Fruit fly (Drosophila melanogaster): ENCODE results near the gene CG8372.

CG8372 gene

DNA sequence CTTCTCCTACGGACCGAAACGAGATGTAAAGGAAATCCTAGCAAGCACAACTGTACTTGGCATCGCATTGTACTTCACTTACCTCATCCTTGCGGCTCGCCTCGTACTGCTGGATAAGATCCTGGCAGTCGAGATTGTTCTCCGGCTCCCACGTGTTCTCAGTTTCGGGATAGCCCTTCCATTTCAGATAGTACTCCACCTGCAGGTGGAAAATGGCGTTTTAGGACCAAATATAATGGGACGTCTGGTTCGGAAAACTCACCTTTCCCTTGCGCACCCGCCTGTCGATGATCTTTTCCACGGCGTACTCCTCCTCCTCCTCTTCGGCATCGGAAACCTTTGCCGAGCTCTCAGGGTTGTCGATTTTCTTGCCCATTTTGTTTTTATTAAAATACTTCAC, 2.2 kb downstream of the CG8372 start:
- TF ChIP-seq CG12768 (GFP tag; optimal IDR thresholded peaks at IDR 0.05) = no peak
- no peak for TF ChIP-seq bab1 (GFP tag; optimal IDR thresholded peaks at IDR 0.05)
- TF ChIP-seq CG1620 (GFP tag; optimal IDR thresholded peaks at IDR 0.05) = no peak
- no peak for TF ChIP-seq CG14711 (tag; optimal IDR thresholded peaks at IDR 0.05)
- no peak for TF ChIP-seq CG11617 (GFP tag; optimal IDR thresholded peaks at IDR 0.05)
- no peak for TF ChIP-seq kay (GFP tag; ENCODE audit: borderline replicate concordance)
- no peak for TF ChIP-seq CG33017 (tag; optimal IDR thresholded peaks at IDR 0.05)
- TF ChIP-seq Crg-1 (GFP tag; optimal IDR thresholded peaks at IDR 0.05) = no peak
- TF ChIP-seq CG7101 (tag; optimal IDR thresholded peaks at IDR 0.05) = no peak
- no peak for TF ChIP-seq CG5204 (GFP tag; optimal IDR thresholded peaks at IDR 0.05)
- TF ChIP-seq cnc (optimal IDR thresholded peaks at IDR 0.05) = no peak
- no peak for TF ChIP-seq Mnt (GFP tag; optimal IDR thresholded peaks at IDR 0.05)
- no peak for TF ChIP-seq toe (GFP tag; optimal IDR thresholded peaks at IDR 0.05)
- TF ChIP-seq ovo (GFP tag; optimal IDR thresholded peaks at IDR 0.05) = no peak
- no peak for TF ChIP-seq cic (GFP tag; optimal IDR thresholded peaks at IDR 0.05)

DNA sequence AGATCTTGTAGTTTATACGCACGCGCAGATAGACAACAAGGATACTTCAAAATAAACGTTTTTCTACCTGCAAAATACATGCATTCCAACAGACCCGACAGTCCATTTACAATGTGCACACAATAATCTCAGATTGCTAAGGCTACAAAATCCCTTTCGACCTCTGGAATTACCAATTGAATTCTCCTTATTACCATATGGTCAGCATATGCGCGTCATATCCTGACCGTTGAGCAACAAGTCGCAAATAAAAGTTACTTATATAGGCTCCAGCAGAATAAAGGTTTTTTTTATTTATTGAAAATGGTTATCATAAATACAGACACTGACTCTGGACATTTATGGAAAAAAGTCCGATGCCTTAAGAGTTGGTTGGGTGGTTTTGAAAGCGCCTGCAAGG, 3.3 kb downstream of the CG8372 start:
- TF ChIP-seq CG7045 (GFP tag; optimal IDR thresholded peaks at IDR 0.05) (no peak), kay (GFP tag; ENCODE audit: borderline replicate concordance) (peak; percentile 88)

DNA sequence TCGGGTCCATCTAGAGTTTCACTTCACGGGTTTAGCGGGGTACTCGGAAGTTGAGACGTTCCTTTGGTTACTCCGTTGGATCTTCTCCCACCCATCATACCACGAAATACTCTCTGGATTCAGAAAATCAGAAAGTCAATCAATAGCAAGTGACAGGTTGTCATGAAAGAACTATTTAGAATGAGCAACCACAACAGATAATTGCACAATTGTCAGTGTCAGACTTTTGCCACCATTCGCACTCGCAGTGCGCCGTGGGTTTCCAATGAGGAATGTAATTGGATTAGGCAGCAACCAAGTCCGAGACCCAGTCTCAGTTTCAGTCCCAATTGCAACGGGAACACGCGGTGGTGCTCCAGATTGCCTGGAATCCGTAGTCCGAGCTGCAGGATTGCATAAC, 6.8 kb downstream of the CG8372 start, which contains the start of gene CG8419:
TSS of gene CG8419 (plus strand) at position 301 of the 400 bp plus-strand sequence.
- TF ChIP-seq CG14711 (tag; optimal IDR thresholded peaks at IDR 0.05) (no peak), kay (GFP tag; ENCODE audit: borderline replicate concordance) (no peak), cnc (optimal IDR thresholded peaks at IDR 0.05) (no peak), CG7101 (tag; optimal IDR thresholded peaks at IDR 0.05) (no peak)

DNA sequence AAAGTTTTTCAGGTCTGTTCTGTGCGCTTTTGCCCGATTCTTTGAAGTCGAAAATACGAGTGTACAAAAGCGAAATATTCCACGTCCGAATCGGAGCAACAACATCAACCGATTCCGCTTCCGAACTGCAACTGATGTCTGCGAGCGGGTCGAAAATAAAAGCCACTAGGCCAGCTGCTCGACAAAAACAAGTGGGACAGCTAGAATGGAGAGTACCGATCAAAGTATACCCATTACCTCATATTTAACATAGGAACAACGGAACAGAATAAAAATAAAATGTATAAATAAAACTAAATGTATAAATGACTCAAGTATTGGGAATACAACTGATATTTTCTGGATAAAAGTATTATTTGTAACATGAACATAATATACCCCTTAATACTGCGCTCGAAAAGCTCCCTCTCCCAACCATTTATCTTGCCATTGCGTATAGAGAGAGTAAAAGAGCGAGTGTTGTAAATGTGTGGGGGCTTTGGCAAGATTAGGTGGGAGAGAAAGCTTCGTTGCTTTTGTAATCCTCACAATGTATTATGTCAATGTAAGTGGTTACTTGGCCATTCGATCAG, 7.6 kb downstream of the CG8372 start, which contains the start of gene SLC5A11:
TSS of gene SLC5A11 (minus strand) at position 137 of the 572 bp plus-strand sequence.
- TF ChIP-seq cic (GFP tag; optimal IDR thresholded peaks at IDR 0.05) (peak; percentile 98), CG12768 (GFP tag; optimal IDR thresholded peaks at IDR 0.05) (peak; percentile 96), CG5204 (GFP tag; optimal IDR thresholded peaks at IDR 0.05) (peak; percentile 84), kay (GFP tag; ENCODE audit: borderline replicate concordance) (peak; percentile 58), CG7045 (GFP tag; optimal IDR thresholded peaks at IDR 0.05) (peak; percentile 99), Crg-1 (GFP tag; optimal IDR thresholded peaks at IDR 0.05) (peak; percentile 84), Mnt (GFP tag; optimal IDR thresholded peaks at IDR 0.05) (peak; percentile 77), CG14711 (tag; optimal IDR thresholded peaks at IDR 0.05) (peak; percentile 92), CG33017 (tag; optimal IDR thresholded peaks at IDR 0.05) (peak; percentile 98), cnc (optimal IDR thresholded peaks at IDR 0.05) (no peak), bab1 (GFP tag; optimal IDR thresholded peaks at IDR 0.05) (peak; percentile 100), CG7101 (tag; optimal IDR thresholded peaks at IDR 0.05) (peak; percentile 96), pad (GFP tag; optimal IDR thresholded peaks at IDR 0.05) (peak; percentile 87), ovo (GFP tag; optimal IDR thresholded peaks at IDR 0.05) (peak; percentile 83), CG1620 (GFP tag; optimal IDR thresholded peaks at IDR 0.05) (peak; percentile 56), Clk (GFP tag; optimal IDR thresholded peaks at IDR 0.05) (peak; percentile 93), toe (GFP tag; optimal IDR thresholded peaks at IDR 0.05) (peak; percentile 96), Hr96 (GFP tag; optimal IDR thresholded peaks at IDR 0.05) (peak; percentile 97), CG11617 (GFP tag; optimal IDR thresholded peaks at IDR 0.05) (peak; percentile 96), tj (GFP tag; optimal IDR thresholded peaks at IDR 0.05) (peak; percentile 75)

DNA sequence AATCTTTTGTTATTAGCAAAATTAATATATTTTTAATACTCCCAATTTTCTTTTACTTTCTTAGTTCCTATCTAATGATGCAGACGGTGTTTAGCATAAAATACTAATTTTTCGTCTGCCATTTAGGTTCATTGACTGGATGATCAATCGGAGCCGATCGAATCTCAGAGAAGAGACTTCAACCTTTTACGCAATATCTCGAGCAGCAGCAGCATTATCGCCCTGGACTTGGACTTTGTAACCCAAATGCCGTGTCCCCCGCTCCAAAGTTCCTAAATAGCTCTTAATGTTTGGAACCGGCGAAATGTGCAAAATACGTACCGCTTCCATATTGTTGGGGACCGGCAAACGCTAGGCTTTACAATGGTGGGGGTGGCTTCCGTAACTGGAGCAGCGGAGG, 8.3 kb downstream of the CG8372 start:
- TF ChIP-seq CG12768 (GFP tag; optimal IDR thresholded peaks at IDR 0.05) (peak; percentile 60), bab1 (GFP tag; optimal IDR thresholded peaks at IDR 0.05) (no peak)

DNA sequence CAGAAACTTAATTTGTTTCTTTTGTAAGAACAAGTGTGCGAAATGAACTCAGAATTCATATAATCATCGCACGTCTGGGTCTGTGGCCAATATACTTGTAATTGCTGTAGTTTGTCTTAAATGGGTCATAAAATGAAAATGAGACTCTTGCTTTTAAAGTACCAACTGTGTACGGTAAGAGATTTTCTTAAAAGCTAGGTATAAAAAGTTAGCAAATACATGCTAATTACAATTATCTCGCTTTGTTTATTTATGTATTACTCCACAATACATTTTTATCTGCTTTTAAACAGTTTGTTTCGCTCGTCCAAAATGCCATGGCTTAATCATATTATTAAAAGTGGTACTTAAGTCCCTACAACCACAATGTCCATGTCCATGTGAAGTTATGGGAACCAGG, 9.0 kb downstream of the CG8372 start:
- TF ChIP-seq CG1620 (GFP tag; optimal IDR thresholded peaks at IDR 0.05) (no peak), CG33017 (tag; optimal IDR thresholded peaks at IDR 0.05) (peak; percentile 62), cic (GFP tag; optimal IDR thresholded peaks at IDR 0.05) (no peak)

DNA sequence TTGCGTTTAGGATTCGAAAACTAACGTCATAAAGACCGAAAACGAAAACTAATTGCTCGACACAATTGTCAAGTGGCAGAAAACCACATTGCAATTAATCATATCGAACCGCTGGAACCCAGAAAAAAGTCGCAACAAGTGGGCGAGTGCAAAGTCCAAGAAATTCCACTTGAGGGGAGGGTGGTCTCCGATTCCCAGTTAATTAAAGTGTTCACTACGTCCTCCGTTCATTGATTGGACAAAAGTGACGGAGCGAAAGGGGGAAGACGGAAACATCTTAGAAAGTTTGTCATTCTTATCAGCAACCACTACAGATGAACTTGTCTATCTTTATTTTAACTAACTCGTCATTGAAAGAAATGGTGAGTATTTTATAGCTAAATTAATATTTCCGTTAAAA, 10.1 kb downstream of the CG8372 start:
- no peak for TF ChIP-seq cnc (optimal IDR thresholded peaks at IDR 0.05)
- TF ChIP-seq Crg-1 (GFP tag; optimal IDR thresholded peaks at IDR 0.05) = no peak
- no peak for TF ChIP-seq toe (GFP tag; optimal IDR thresholded peaks at IDR 0.05)
- TF ChIP-seq CG33017 (tag; optimal IDR thresholded peaks at IDR 0.05) = peak; percentile 20
- peak; percentile 91 for TF ChIP-seq CG12768 (GFP tag; optimal IDR thresholded peaks at IDR 0.05)
- TF ChIP-seq cic (GFP tag; optimal IDR thresholded peaks at IDR 0.05) = peak; percentile 97
- TF ChIP-seq Mnt (GFP tag; optimal IDR thresholded peaks at IDR 0.05) = no peak
- no peak for TF ChIP-seq CG11617 (GFP tag; optimal IDR thresholded peaks at IDR 0.05)
- TF ChIP-seq CG5204 (GFP tag; optimal IDR thresholded peaks at IDR 0.05) = no peak
- TF ChIP-seq Hr96 (GFP tag; optimal IDR thresholded peaks at IDR 0.05) = no peak
- TF ChIP-seq tj (GFP tag; optimal IDR thresholded peaks at IDR 0.05) = no peak
- no peak for TF ChIP-seq CG14711 (tag; optimal IDR thresholded peaks at IDR 0.05)
- no peak for TF ChIP-seq Clk (GFP tag; optimal IDR thresholded peaks at IDR 0.05)
- TF ChIP-seq ovo (GFP tag; optimal IDR thresholded peaks at IDR 0.05) = no peak
- TF ChIP-seq pad (GFP tag; optimal IDR thresholded peaks at IDR 0.05) = no peak
- no peak for TF ChIP-seq CG7045 (GFP tag; optimal IDR thresholded peaks at IDR 0.05)
- no peak for TF ChIP-seq bab1 (GFP tag; optimal IDR thresholded peaks at IDR 0.05)
- TF ChIP-seq kay (GFP tag; ENCODE audit: borderline replicate concordance) = no peak
- no peak for TF ChIP-seq CG7101 (tag; optimal IDR thresholded peaks at IDR 0.05)
- TF ChIP-seq CG1620 (GFP tag; optimal IDR thresholded peaks at IDR 0.05) = no peak

Measured in whole organism, adult.